Worm (Caenorhabditis elegans) whole organism, mixed stage, embryonic: ENCODE data around the gene ZK180.8.

Experiments
- M03D4.4 ChIP-seq: sonication (generic microtip); optimal IDR thresholded peaks from 2 replicates; lab custom pipeline; 2017; ENCODE audit warnings: mild to moderate bottlenecking, missing genetic modification characterization, missing compliant biosample characterization
- bed-3 ChIP-seq: fragments of 200-800 bp; sonication (Bioruptor generic); optimal IDR thresholded peaks from 3 replicates; lab custom pipeline; 2018; ENCODE audit warnings: mild to moderate bottlenecking, missing genetic modification characterization, moderate library complexity, missing compliant biosample characterization
- ceh-39 ChIP-seq: fragments of 150-350 bp; optimal IDR thresholded peaks from 2 replicates; lab custom pipeline; 2014; ENCODE audit warnings: missing biosample characterization, missing genetic modification characterization
- ceh-83 ChIP-seq: fragments of 200-800 bp; sonication (Bioruptor generic); optimal IDR thresholded peaks from 2 replicates; lab custom pipeline; 2018; ENCODE audit warnings: mild to moderate bottlenecking, missing genetic modification characterization, missing compliant biosample characterization
- ces-1 ChIP-seq: fragments of 150-350 bp; optimal IDR thresholded peaks from 2 replicates; lab custom pipeline; 2014; ENCODE audit warnings: missing biosample characterization, missing genetic modification reagents, missing genetic modification characterization
- cnd-1 ChIP-seq: fragments of 200-800 bp; sonication (Bioruptor generic); optimal IDR thresholded peaks from 2 replicates; lab custom pipeline; 2018; ENCODE audit warnings: mild to moderate bottlenecking, missing genetic modification characterization, missing compliant biosample characterization
- drap-1 ChIP-seq: fragments of 200-800 bp; sonication (Bioruptor generic); optimal IDR thresholded peaks from 3 replicates; lab custom pipeline; 2018; ENCODE audit warnings: mild to moderate bottlenecking, missing genetic modification characterization, missing compliant biosample characterization
- elt-1 ChIP-seq: sonication (generic microtip); optimal IDR thresholded peaks from 2 replicates; lab custom pipeline; 2017; ENCODE audit warnings: missing genetic modification characterization, mild to moderate bottlenecking, missing compliant biosample characterization, antibody characterized with exemption, moderate library complexity, borderline replicate concordance; ENCODE audit not compliant: insufficient read depth
- elt-3 ChIP-seq: fragments of 150-350 bp; optimal IDR thresholded peaks from 2 replicates; lab custom pipeline; 2014; ENCODE audit warnings: missing biosample characterization, missing genetic modification characterization
- flh-1 ChIP-seq: fragments of 200-800 bp; sonication (Bioruptor generic); optimal IDR thresholded peaks from 2 replicates; lab custom pipeline; 2018; ENCODE audit warnings: mild to moderate bottlenecking, missing genetic modification characterization, moderate library complexity, missing compliant biosample characterization
- ham-2 ChIP-seq: fragments of 200-800 bp; sonication (Bioruptor generic); optimal IDR thresholded peaks from 2 replicates; lab custom pipeline; 2018; ENCODE audit warnings: mild to moderate bottlenecking, missing genetic modification characterization, missing compliant biosample characterization
- hlh-1 ChIP-seq: fragments of 150-350 bp; optimal IDR thresholded peaks from 2 replicates; lab custom pipeline; 2014; ENCODE audit warnings: missing biosample characterization, missing genetic modification reagents, missing genetic modification characterization
- lin-13 ChIP-seq: fragments of 150-350 bp; optimal IDR thresholded peaks from 2 replicates; lab custom pipeline; 2014; ENCODE audit warnings: missing biosample characterization, missing genetic modification characterization
- lin-32 ChIP-seq: fragments of 200-800 bp; sonication (Bioruptor generic); optimal IDR thresholded peaks from 2 replicates; lab custom pipeline; 2018; ENCODE audit warnings: mild to moderate bottlenecking, missing genetic modification characterization, missing compliant biosample characterization
- lsy-2 ChIP-seq: fragments of 150-350 bp; optimal IDR thresholded peaks from 2 replicates; lab custom pipeline; 2014; ENCODE audit warnings: missing biosample characterization, missing genetic modification characterization
- mab-5 ChIP-seq: fragments of 150-350 bp; optimal IDR thresholded peaks from 2 replicates; lab custom pipeline; 2014; ENCODE audit warnings: missing biosample characterization, missing genetic modification characterization
- mep-1 ChIP-seq: fragments of 150-350 bp; optimal IDR thresholded peaks from 2 replicates; lab custom pipeline; 2017; ENCODE audit warnings: missing biosample characterization, missing genetic modification reagents, missing genetic modification characterization, inconsistent platforms
- mls-2 ChIP-seq: sonication (generic microtip); optimal IDR thresholded peaks from 2 replicates; lab custom pipeline; 2016; ENCODE audit warnings: mild to moderate bottlenecking, missing genetic modification characterization, moderate library complexity, missing compliant biosample characterization
- nhr-12 ChIP-seq: fragments of 150-350 bp; optimal IDR thresholded peaks from 2 replicates; lab custom pipeline; 2014; ENCODE audit warnings: missing biosample characterization, missing genetic modification characterization
- nhr-2 ChIP-seq: fragments of 150-350 bp; optimal IDR thresholded peaks from 2 replicates; lab custom pipeline; 2014; ENCODE audit warnings: missing biosample characterization, missing genetic modification characterization
- nhr-237 ChIP-seq: fragments of 150-350 bp; optimal IDR thresholded peaks from 2 replicates; lab custom pipeline; 2014; ENCODE audit warnings: missing biosample characterization, missing genetic modification characterization
- nhr-28 ChIP-seq: fragments of 150-350 bp; optimal IDR thresholded peaks from 2 replicates; lab custom pipeline; 2014; ENCODE audit warnings: missing biosample characterization, missing genetic modification characterization
- pha-4 ChIP-seq: fragments of 150-350 bp; optimal IDR thresholded peaks from 2 replicates; lab custom pipeline; 2018; ENCODE audit warnings: missing biosample characterization, missing genetic modification reagents, missing genetic modification characterization
- sem-2 ChIP-seq: fragments of 200-800 bp; sonication (Bioruptor generic); optimal IDR thresholded peaks from 2 replicates; lab custom pipeline; 2018; ENCODE audit warnings: mild to moderate bottlenecking, missing genetic modification characterization, missing compliant biosample characterization
- snpc-4 ChIP-seq: fragments of 150-350 bp; optimal IDR thresholded peaks from 2 replicates; lab custom pipeline; 2014; ENCODE audit warnings: missing biosample characterization, missing genetic modification characterization
- sptf-1 ChIP-seq: sonication (generic microtip); optimal IDR thresholded peaks from 2 replicates; lab custom pipeline; 2017; ENCODE audit warnings: mild to moderate bottlenecking, missing genetic modification characterization, moderate library complexity, missing compliant biosample characterization
- tbx-8 ChIP-seq: fragments of 200-800 bp; sonication (Bioruptor generic); optimal IDR thresholded peaks from 2 replicates; lab custom pipeline; 2018; ENCODE audit warnings: mild to moderate bottlenecking, missing genetic modification characterization, moderate library complexity, missing compliant biosample characterization
- unc-120 ChIP-seq: sonication (generic microtip); optimal IDR thresholded peaks from 2 replicates; lab custom pipeline; 2017; ENCODE audit warnings: missing genetic modification characterization, missing compliant biosample characterization; ENCODE audit not compliant: poor library complexity, severe bottlenecking
- unc-39 ChIP-seq: fragments of 150-350 bp; optimal IDR thresholded peaks from 2 replicates; lab custom pipeline; 2014; ENCODE audit warnings: missing biosample characterization, missing genetic modification characterization
- unc-62 ChIP-seq: fragments of 150-350 bp; optimal IDR thresholded peaks from 2 replicates; lab custom pipeline; 2014; ENCODE audit warnings: missing biosample characterization, missing genetic modification reagents, missing genetic modification characterization
- zip-8 ChIP-seq: fragments of 150-350 bp; optimal IDR thresholded peaks from 2 replicates; lab custom pipeline; 2014; ENCODE audit warnings: missing biosample characterization, missing genetic modification characterization
- ztf-11 ChIP-seq: fragments of 150-350 bp; optimal IDR thresholded peaks from 2 replicates; lab custom pipeline; 2014; ENCODE audit warnings: missing biosample characterization, missing genetic modification characterization

The ZK180.8 gene

ce11 chrIV:4517066-4517465, 5.5 kb upstream of the ZK180.8 start, which contains the start of gene ZK180.5:
ZK180.5 (minus strand) TSS chrIV:4517166.
- no peak for TF ChIP-seq mls-2 (tag; lab: Kevin White, UChicago)
- TF ChIP-seq unc-62 (GFP tag; lab: Kevin White, UChicago) = no peak
- TF ChIP-seq sptf-1 (tag; lab: Kevin White, UChicago) = no peak
- TF ChIP-seq sem-2 (GFP tag; lab: Kevin White, UChicago) = no peak
- no peak for TF ChIP-seq bed-3 (GFP tag; lab: Kevin White, UChicago)
- no peak for TF ChIP-seq ceh-83 (GFP tag; lab: Kevin White, UChicago)
- no peak for TF ChIP-seq hlh-1 (tag; lab: Kevin White, UChicago)
- no peak for TF ChIP-seq ceh-39 (tag; lab: Kevin White, UChicago)
- TF ChIP-seq ces-1 (GFP tag; lab: Kevin White, UChicago) = no peak
- TF ChIP-seq, all 35 proteins: peak for 0

ce11 chrIV:4516478-4516877, 5.0 kb upstream of the ZK180.8 start:
- TF ChIP-seq nhr-28 (tag; lab: Kevin White, UChicago) (no peak), elt-1 (tag; lab: Kevin White, UChicago) (no peak), lsy-2 (tag; lab: Kevin White, UChicago) (no peak), pha-4 (tag; lab: Kevin White, UChicago) (no peak), lin-13 (no peak), sem-2 (GFP tag; lab: Kevin White, UChicago) (no peak), cnd-1 (tag; lab: Kevin White, UChicago) (no peak), ztf-11 (tag; lab: Kevin White, UChicago) (no peak), snpc-4 (no peak), nhr-237 (tag; lab: Kevin White, UChicago) (no peak), nhr-12 (tag; lab: Kevin White, UChicago) (no peak), elt-3 (tag; lab: Kevin White, UChicago) (no peak)

ce11 chrIV:4513269-4513819, 1.8 kb upstream of the ZK180.8 start, which contains the start of gene sar-1:
sar-1 (minus strand) TSS chrIV:4513319.
- TF ChIP-seq pha-4 (tag; lab: Kevin White, UChicago) = peak; percentile 69
- no peak for TF ChIP-seq mls-2 (tag; lab: Kevin White, UChicago)
- no peak for TF ChIP-seq snpc-4
- peak; percentile 84 for TF ChIP-seq mep-1 (tag; lab: Kevin White, UChicago)
- no peak for TF ChIP-seq nhr-237 (tag; lab: Kevin White, UChicago)
- TF ChIP-seq drap-1 = peak; percentile 27
- TF ChIP-seq ceh-39 (tag; lab: Kevin White, UChicago) = no peak
- no peak for TF ChIP-seq flh-1 (GFP tag; lab: Kevin White, UChicago)
- TF ChIP-seq lin-13 = peak; percentile 63
- TF ChIP-seq unc-62 (GFP tag; lab: Kevin White, UChicago) = peak; percentile 32
- peak; percentile 14 for TF ChIP-seq lsy-2 (tag; lab: Kevin White, UChicago)
- no peak for TF ChIP-seq M03D4.4
- TF ChIP-seq unc-120 (tag; lab: Kevin White, UChicago) = peak; percentile 47

- peak; percentile 82 for TF ChIP-seq unc-120 (tag; lab: Kevin White, UChicago)
- no peak for TF ChIP-seq drap-1
- TF ChIP-seq hlh-1 (tag; lab: Kevin White, UChicago) = peak; percentile 56
Measured at ce11 chrIV:4506637-4507036, 4.9 kb downstream of the ZK180.8 start, which contains the start of gene gbb-2. gbb-2 (minus strand) TSS chrIV:4506748.

- peak; percentile 87 for TF ChIP-seq ces-1 (GFP tag; lab: Kevin White, UChicago)
- no peak for TF ChIP-seq ztf-11 (tag; lab: Kevin White, UChicago)
Measured at ce11 chrIV:4505078-4505477, 6.4 kb downstream of the ZK180.8 start.

- TF ChIP-seq unc-62 (GFP tag; lab: Kevin White, UChicago) = no peak
- no peak for TF ChIP-seq elt-1 (tag; lab: Kevin White, UChicago)
- TF ChIP-seq nhr-2 (tag; lab: Kevin White, UChicago) = no peak
- no peak for TF ChIP-seq ceh-83 (GFP tag; lab: Kevin White, UChicago)
- no peak for TF ChIP-seq hlh-1 (tag; lab: Kevin White, UChicago)
- TF ChIP-seq nhr-12 (tag; lab: Kevin White, UChicago) = no peak
- TF ChIP-seq M03D4.4 = no peak
- no peak for TF ChIP-seq tbx-8
- no peak for TF ChIP-seq elt-3 (tag; lab: Kevin White, UChicago)
- TF ChIP-seq lsy-2 (tag; lab: Kevin White, UChicago) = no peak
- no peak for TF ChIP-seq sem-2 (GFP tag; lab: Kevin White, UChicago)
- TF ChIP-seq unc-120 (tag; lab: Kevin White, UChicago) = no peak
- no peak for TF ChIP-seq lin-32 (GFP tag; lab: Kevin White, UChicago)
- no peak for TF ChIP-seq zip-8
- no peak for TF ChIP-seq mab-5 (tag; lab: Kevin White, UChicago)
- TF ChIP-seq ces-1 (GFP tag; lab: Kevin White, UChicago) = no peak
- no peak for TF ChIP-seq unc-39 (tag; lab: Kevin White, UChicago)
- TF ChIP-seq ztf-11 (tag; lab: Kevin White, UChicago) = no peak
- no peak for TF ChIP-seq ham-2
- TF ChIP-seq flh-1 (GFP tag; lab: Kevin White, UChicago) = no peak
Measured at ce11 chrIV:4490148-4490652, 21.3 kb downstream of the ZK180.8 start, which contains the start of gene ZK180.7. ZK180.7 (plus strand) TSS chrIV:4490542.
